Fruit fly (Drosophila melanogaster) whole organism, embryonic: ENCODE data around the gene CG33230.

Source experiments
- Bdp1 ChIP-seq: fragments of 200-800 bp; sonication (Bioruptor generic); optimal IDR thresholded peaks from 3 replicates; lab custom pipeline; 2016; ENCODE audit warnings: missing biosample characterization, missing genetic modification characterization
- Bteb2 ChIP-seq: fragments of 200-800 bp; sonication (Bioruptor generic); optimal IDR thresholded peaks from 2 replicates; lab custom pipeline; 2016; ENCODE audit warnings: missing biosample characterization, missing genetic modification characterization
- C15 ChIP-seq: fragments of 200-800 bp; sonication (Bioruptor generic); IDR thresholded peaks from 3 replicates; pipeline ENCODE4 v1.3.6; 2022; ENCODE audit warnings: missing biosample characterization, missing genetic modification characterization
- CG10274 ChIP-seq: fragments of 200-800 bp; sonication (Bioruptor generic); optimal IDR thresholded peaks from 3 replicates; lab custom pipeline; 2017; ENCODE audit warnings: missing biosample characterization, mild to moderate bottlenecking, missing genetic modification characterization
- CG11398 ChIP-seq: fragments of 200-800 bp; sonication (Bioruptor generic); optimal IDR thresholded peaks from 2 replicates; lab custom pipeline; 2016; ENCODE audit warnings: missing biosample characterization, missing genetic modification characterization
- CG12071 ChIP-seq: fragments of 200-800 bp; sonication (Bioruptor generic); optimal IDR thresholded peaks from 3 replicates; lab custom pipeline; 2018; ENCODE audit warnings: missing biosample characterization, mild to moderate bottlenecking, missing genetic modification characterization
- CG12299 ChIP-seq: fragments of 200-800 bp; sonication (Bioruptor generic); optimal IDR thresholded peaks from 2 replicates; lab custom pipeline; 2018; ENCODE audit warnings: missing biosample characterization, mild to moderate bottlenecking, missing genetic modification characterization
- CG13123 ChIP-seq: fragments of 200-800 bp; sonication (Bioruptor generic); optimal IDR thresholded peaks from 2 replicates; lab custom pipeline; 2016; ENCODE audit warnings: missing biosample characterization, missing genetic modification characterization
- CG13894 ChIP-seq: fragments of 200-800 bp; sonication (Bioruptor generic); optimal IDR thresholded peaks from 3 replicates; lab custom pipeline; 2018; ENCODE audit warnings: missing biosample characterization, mild to moderate bottlenecking, missing genetic modification characterization, moderate library complexity
- CG14441 ChIP-seq: fragments of 200-800 bp; sonication (Bioruptor generic); IDR thresholded peaks from 2 replicates; pipeline ENCODE4 v1.3.6; 2022; ENCODE audit warnings: missing biosample characterization, missing genetic modification characterization
- CG15269 ChIP-seq: fragments of 200-800 bp; sonication (Bioruptor generic); optimal IDR thresholded peaks from 2 replicates; lab custom pipeline; 2018; ENCODE audit warnings: missing biosample characterization, mild to moderate bottlenecking, missing genetic modification characterization, moderate library complexity
- CG2120 ChIP-seq: fragments of 200-800 bp; sonication (Bioruptor generic); optimal IDR thresholded peaks from 3 replicates; lab custom pipeline; 2016; ENCODE audit warnings: missing biosample characterization, missing genetic modification characterization
- CG31224 ChIP-seq: fragments of 200-800 bp; sonication (Bioruptor generic); IDR thresholded peaks from 2 replicates; pipeline ENCODE4 v1.3.6; 2022; ENCODE audit warnings: missing biosample characterization, missing genetic modification characterization
- CG3847 ChIP-seq: fragments of 200-800 bp; sonication (Bioruptor generic); IDR thresholded peaks from 2 replicates; pipeline ENCODE4 v1.3.6; 2022; ENCODE audit warnings: missing biosample characterization, missing genetic modification characterization
- CG6654 ChIP-seq: fragments of 200-800 bp; sonication (Bioruptor generic); optimal IDR thresholded peaks from 2 replicates; lab custom pipeline; 2017; ENCODE audit warnings: missing biosample characterization, mild to moderate bottlenecking, missing genetic modification characterization
- CG6689 ChIP-seq: fragments of 200-800 bp; sonication (Bioruptor generic); IDR thresholded peaks from 2 replicates; pipeline ENCODE4 v1.3.6; 2022; ENCODE audit warnings: missing biosample characterization, missing genetic modification characterization
- CG7928 ChIP-seq: fragments of 200-800 bp; sonication (Bioruptor generic); optimal IDR thresholded peaks from 2 replicates; lab custom pipeline; 2017; ENCODE audit warnings: missing biosample characterization, mild to moderate bottlenecking, missing genetic modification characterization
- CG9876 ChIP-seq: fragments of 200-800 bp; sonication (Bioruptor generic); optimal IDR thresholded peaks from 2 replicates; lab custom pipeline; 2016; ENCODE audit warnings: missing biosample characterization, missing genetic modification characterization
- CrebB ChIP-seq: fragments of 200-800 bp; sonication (Bioruptor generic); optimal IDR thresholded peaks from 3 replicates; lab custom pipeline; 2018; ENCODE audit warnings: missing biosample characterization, mild to moderate bottlenecking, missing genetic modification characterization
- Deaf1 ChIP-seq: fragments of 200-800 bp; optimal IDR thresholded peaks from 3 replicates; lab custom pipeline; 2019; ENCODE audit warnings: missing biosample characterization, mild to moderate bottlenecking, missing genetic modification characterization, moderate library complexity
- Doc3 ChIP-seq: fragments of 200-800 bp; sonication (Bioruptor generic); IDR thresholded peaks from 3 replicates; pipeline ENCODE4 v1.3.6; 2022; ENCODE audit warnings: missing biosample characterization, missing genetic modification characterization; ENCODE audit not compliant: partially characterized antibody
- HLH54F ChIP-seq: fragments of 200-800 bp; sonication (Bioruptor generic); optimal IDR thresholded peaks from 3 replicates; lab custom pipeline; 2016; ENCODE audit warnings: missing biosample characterization, missing genetic modification characterization
- HLHmδ ChIP-seq: fragments of 200-800 bp; sonication (Bioruptor generic); optimal IDR thresholded peaks from 2 replicates; lab custom pipeline; 2018; ENCODE audit warnings: missing biosample characterization, mild to moderate bottlenecking, missing genetic modification characterization, moderate library complexity
- MBD-R2 ChIP-seq: fragments of 200-800 bp; sonication (Bioruptor generic); IDR thresholded peaks from 2 replicates; pipeline ENCODE4 v1.3.6; 2022; ENCODE audit warnings: missing biosample characterization, missing genetic modification characterization
- Oli ChIP-seq: fragments of 200-800 bp; sonication (Bioruptor generic); optimal IDR thresholded peaks from 2 replicates; lab custom pipeline; 2018; ENCODE audit warnings: missing biosample characterization, mild to moderate bottlenecking, missing genetic modification characterization, moderate library complexity
- Spps ChIP-seq: fragments of 200-800 bp; sonication (Bioruptor generic); optimal IDR thresholded peaks from 2 replicates; lab custom pipeline; 2018; ENCODE audit warnings: missing biosample characterization, mild to moderate bottlenecking, missing genetic modification characterization
- Trl ChIP-seq, 3 experiments: fragments of >200 bp in 2 of 3; fragments of 200-800 bp in 1 of 3; sonication (Bioruptor generic) in 1 of 3; optimal IDR thresholded peaks; 2 replicates in 1 of 3; 3 replicates in 2 of 3; lab custom pipeline; 2016 to 2017; ENCODE audit warnings: missing biosample characterization in 1 of 3, missing genetic modification characterization in 1 of 3
- bowl ChIP-seq: fragments of 200-800 bp; sonication (Bioruptor generic); IDR thresholded peaks from 2 replicates; pipeline ENCODE4 v1.3.6; 2022; ENCODE audit warnings: missing biosample characterization, missing genetic modification characterization
- chinmo ChIP-seq: fragments of 200-800 bp; sonication (Bioruptor generic); IDR thresholded peaks from 4 replicates; pipeline ENCODE4 v1.3.6; 2022; ENCODE audit warnings: missing biosample characterization, missing genetic modification characterization; ENCODE audit not compliant: partially characterized antibody
- crol ChIP-seq: fragments of 200-800 bp; sonication (Bioruptor generic); IDR thresholded peaks from 2 replicates; pipeline ENCODE4 v1.3.6; 2022; ENCODE audit warnings: missing biosample characterization, missing genetic modification characterization
- danr ChIP-seq: fragments of 200-800 bp; sonication (Bioruptor generic); IDR thresholded peaks from 2 replicates; pipeline ENCODE4 v1.3.6; 2022; ENCODE audit warnings: missing biosample characterization, missing genetic modification characterization
- ewg ChIP-seq: fragments of 200-800 bp; sonication (Bioruptor generic); optimal IDR thresholded peaks from 3 replicates; lab custom pipeline; 2017; ENCODE audit warnings: mild to moderate bottlenecking, missing biosample characterization, missing genetic modification reagents, missing genetic modification characterization
- gcm ChIP-seq: fragments of 200-800 bp; sonication (Bioruptor generic); optimal IDR thresholded peaks from 2 replicates; lab custom pipeline; 2019; ENCODE audit warnings: missing biosample characterization, mild to moderate bottlenecking, missing genetic modification characterization, moderate library complexity
- h ChIP-seq: fragments of >200 bp; optimal IDR thresholded peaks from 2 replicates; lab custom pipeline; 2017
- ham ChIP-seq: fragments of 200-800 bp; sonication (Bioruptor generic); IDR thresholded peaks from 2 replicates; pipeline ENCODE4 v1.3.6; 2022; ENCODE audit warnings: missing biosample characterization, missing genetic modification characterization
- hbn ChIP-seq: fragments of 200-800 bp; sonication (Bioruptor generic); IDR thresholded peaks from 2 replicates; pipeline ENCODE4 v1.3.6; 2022; ENCODE audit warnings: missing biosample characterization, missing genetic modification characterization; ENCODE audit not compliant: partially characterized antibody
- inv ChIP-seq: fragments of 200-800 bp; sonication (Bioruptor generic); IDR thresholded peaks from 2 replicates; pipeline ENCODE4 v1.3.6; 2022; ENCODE audit warnings: missing biosample characterization, missing genetic modification characterization; ENCODE audit not compliant: partially characterized antibody
- kay ChIP-seq: fragments of 200-800 bp; sonication (Bioruptor generic); optimal IDR thresholded peaks from 2 replicates; lab custom pipeline; 2016; ENCODE audit warnings: missing biosample characterization, missing genetic modification characterization
- lilli ChIP-seq: fragments of 200-800 bp; sonication (Bioruptor generic); optimal IDR thresholded peaks from 3 replicates; lab custom pipeline; 2016; ENCODE audit warnings: missing biosample characterization, missing genetic modification characterization
- pum ChIP-seq: fragments of 200-800 bp; sonication (Bioruptor generic); optimal IDR thresholded peaks from 2 replicates; lab custom pipeline; 2016; ENCODE audit warnings: missing biosample characterization, missing genetic modification characterization
- ranshi ChIP-seq: fragments of 200-800 bp; sonication (Bioruptor generic); IDR thresholded peaks from 2 replicates; pipeline ENCODE4 v1.3.6; 2022; ENCODE audit warnings: missing biosample characterization, missing genetic modification characterization
- repo ChIP-seq: fragments of 200-800 bp; sonication (Bioruptor generic); optimal IDR thresholded peaks from 2 replicates; lab custom pipeline; 2016; ENCODE audit warnings: missing biosample characterization, missing genetic modification characterization
- sr ChIP-seq: fragments of 200-800 bp; sonication (Bioruptor generic); IDR thresholded peaks from 3 replicates; pipeline ENCODE4 v1.3.6; 2022; ENCODE audit warnings: missing biosample characterization, missing genetic modification characterization
- ttk ChIP-seq: fragments of 200-800 bp; sonication (Bioruptor generic); IDR thresholded peaks from 2 replicates; pipeline ENCODE4 v2.1.2; 2022; ENCODE audit warnings: missing biosample characterization, missing genetic modification characterization
- twi ChIP-seq: fragments of 200-800 bp; optimal IDR thresholded peaks from 2 replicates; lab custom pipeline; 2019; ENCODE audit warnings: missing biosample characterization, mild to moderate bottlenecking, missing genetic modification characterization, moderate library complexity
- vfl ChIP-seq: fragments of 200-800 bp; sonication (Bioruptor generic); optimal IDR thresholded peaks from 2 replicates; lab custom pipeline; 2016; ENCODE audit warnings: missing biosample characterization, missing genetic modification characterization
- zf30C ChIP-seq: fragments of 200-800 bp; sonication (Bioruptor generic); optimal IDR thresholded peaks from 3 replicates; lab custom pipeline; 2018; ENCODE audit warnings: missing biosample characterization, mild to moderate bottlenecking, missing genetic modification characterization
- zfh2 ChIP-seq: fragments of 200-800 bp; sonication (Bioruptor generic); optimal IDR thresholded peaks from 2 replicates; lab custom pipeline; 2016; ENCODE audit warnings: missing biosample characterization, missing genetic modification characterization

Gene CG33230

dm6 chr3L:1614465-1615084, 3.6 kb upstream of the CG33230 start (continued):
- no peak for TF ChIP-seq CG15269
- TF ChIP-seq pum (GFP tag; lab: Kevin White, UChicago) = no peak
- 0 out of 3 replicates have a peak, but pooled peaks have one; percentile 25 for TF ChIP-seq sr (GFP tag; lab: Robert Waterston, UW)
- TF ChIP-seq CG13894 = no peak
- no peak for TF ChIP-seq C15 (GFP tag; lab: Robert Waterston, UW)
- no peak for TF ChIP-seq twi (tag; lab: Kevin White, UChicago)
- TF ChIP-seq ttk (GFP tag; lab: Robert Waterston, UW) = no peak
- TF ChIP-seq CG12071 (GFP tag; lab: Kevin White, UChicago) = no peak
- no peak for TF ChIP-seq CG3847 (GFP tag; lab: Robert Waterston, UW)
- TF ChIP-seq Spps (tag; lab: Kevin White, UChicago) = no peak
- TF ChIP-seq CG6689 = no peak
- TF ChIP-seq CG12299 = no peak

dm6 chr3L:1615701-1616100, 2.5 kb upstream of the CG33230 start, which contains the start of gene CG12105:
Gene CG12105 (minus strand): TSS chr3L:1615801.
- TF ChIP-seq ranshi (GFP tag; lab: Robert Waterston, UW) = no peak

dm6 chr3L:1626924-1627323, 8.7 kb downstream of the CG33230 start:
- TF ChIP-seq kay (GFP tag; lab: Kevin White, UChicago) (no peak), Trl (optimal IDR thresholded peaks at IDR 0.05; lab: Kevin White, UChicago) (peak; percentile 15 to 38), Trl (GFP tag; optimal IDR thresholded peaks at IDR 0.05; lab: Kevin White, UChicago) (no peak), crol (GFP tag; lab: Robert Waterston, UW) (peak; percentile 74), CrebB (tag; lab: Kevin White, UChicago) (no peak), CG10274 (GFP tag; lab: Kevin White, UChicago) (no peak), ham (no peak), Oli (tag; lab: Kevin White, UChicago) (no peak), zf30C (no peak), ewg (GFP tag; lab: Kevin White, UChicago) (peak; percentile 89), MBD-R2 (GFP tag; lab: Robert Waterston, UW) (no peak), bowl (no peak), CG9876 (GFP tag; lab: Kevin White, UChicago) (no peak), inv (GFP tag; lab: Robert Waterston, UW) (no peak), hbn (no peak), CG11398 (GFP tag; lab: Kevin White, UChicago) (no peak), Doc3 (GFP tag; lab: Robert Waterston, UW) (no peak), CG6654 (GFP tag; lab: Kevin White, UChicago) (no peak), gcm (GFP tag; lab: Kevin White, UChicago) (no peak), HLH54F (no peak), repo (GFP tag; lab: Kevin White, UChicago) (no peak), HLHmδ (GFP tag; lab: Kevin White, UChicago) (no peak), lilli (GFP tag; lab: Kevin White, UChicago) (no peak), Bteb2 (GFP tag; lab: Kevin White, UChicago) (no peak), CG13123 (GFP tag; lab: Kevin White, UChicago) (no peak), CG31224 (peak; percentile 48; the same call in 1 of the 2 replicates), Deaf1 (tag; lab: Kevin White, UChicago) (peak; percentile 31), CG7928 (no peak), chinmo (GFP tag; lab: Robert Waterston, UW) (0 out of 4 replicates have a peak, but pooled peaks have one; percentile 42), danr (GFP tag; lab: Robert Waterston, UW) (no peak), Bdp1 (GFP tag; lab: Kevin White, UChicago) (no peak), CG2120 (GFP tag; lab: Kevin White, UChicago) (no peak), h (lab: Kevin White, UChicago) (no peak), CG14441 (no peak), zfh2 (GFP tag; lab: Kevin White, UChicago) (no peak), vfl (GFP tag; lab: Kevin White, UChicago) (no peak)
